Worm (Caenorhabditis elegans): ENCODE data around the gene nlp-51.

nlp-51 gene

DNA sequence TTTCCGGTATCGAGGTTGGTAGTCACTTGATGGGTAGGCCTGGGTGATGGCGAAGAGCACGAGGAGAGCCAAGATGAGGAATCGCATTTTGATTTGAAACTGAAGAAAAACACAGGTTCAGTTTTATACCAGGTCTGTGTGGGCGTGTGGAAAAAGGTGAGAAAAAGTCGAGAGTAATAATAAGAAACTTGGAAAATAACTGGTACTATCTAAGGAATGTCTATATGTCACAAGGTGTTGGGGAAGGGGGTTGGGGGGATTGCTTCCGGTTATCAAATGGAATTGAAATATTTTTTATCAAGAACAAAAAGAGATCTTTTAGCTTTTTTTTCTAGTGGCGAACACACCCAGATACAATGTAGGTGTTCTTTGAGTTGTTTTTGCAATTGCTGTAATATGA, at the start of gene nlp-51:
Gene nlp-51, minus strand, starts transcription at position 101 of the 400 bp plus-strand sequence.
- TF ChIP-seq ztf-11 (tag; optimal IDR thresholded peaks at IDR 0.05), result no peak
- no peak for TF ChIP-seq nhr-237 (tag; optimal IDR thresholded peaks at IDR 0.05)
- no peak for TF ChIP-seq nhr-77 (tag; optimal IDR thresholded peaks at IDR 0.05)
- TF ChIP-seq tbx-2 (tag; optimal IDR thresholded peaks at IDR 0.05), result no peak
- TF ChIP-seq fkh-10 (GFP tag; optimal IDR thresholded peaks at IDR 0.05), result no peak
- no peak for TF ChIP-seq jun-1 (tag; optimal IDR thresholded peaks at IDR 0.05)
- no peak for TF ChIP-seq ZK546.5 (tag; optimal IDR thresholded peaks at IDR 0.05)
- TF ChIP-seq nhr-28 (tag; optimal IDR thresholded peaks at IDR 0.05), result no peak
- no peak for TF ChIP-seq ceh-9 (tag; optimal IDR thresholded peaks at IDR 0.05)
- TF ChIP-seq elt-1 (tag; optimal IDR thresholded peaks at IDR 0.05), result no peak
- no peak for TF ChIP-seq ztf-4 (tag; optimal IDR thresholded peaks at IDR 0.05)
- no peak for TF ChIP-seq mml-1 (tag; optimal IDR thresholded peaks at IDR 0.05)

DNA sequence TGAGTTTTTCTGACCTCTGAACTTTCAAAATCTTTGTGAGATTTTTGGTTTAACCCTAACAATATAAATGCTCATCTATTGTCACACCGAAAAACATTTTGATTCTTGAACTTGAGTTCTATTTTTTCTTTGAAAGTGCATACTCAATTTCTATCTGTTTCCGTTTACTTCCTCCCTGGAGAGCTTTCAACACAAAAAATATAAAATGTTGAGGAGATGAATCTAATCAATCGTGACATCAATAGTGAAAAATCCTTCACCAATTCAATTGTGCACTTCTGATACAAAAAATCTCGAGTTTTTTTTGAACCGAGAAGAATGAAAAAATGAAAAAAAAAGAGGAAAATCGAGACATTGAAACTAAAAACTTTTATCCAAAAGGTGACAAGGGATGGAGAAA, 42.3 kb upstream of the nlp-51 start:
- TF ChIP-seq nfya-1 (tag; optimal IDR thresholded peaks at IDR 0.05; ENCODE audit: insufficient read depth) (no peak), fkh-10 (GFP tag; optimal IDR thresholded peaks at IDR 0.05) (peak; percentile 95), hmg-11 (tag; optimal IDR thresholded peaks at IDR 0.05) (no peak)

DNA sequence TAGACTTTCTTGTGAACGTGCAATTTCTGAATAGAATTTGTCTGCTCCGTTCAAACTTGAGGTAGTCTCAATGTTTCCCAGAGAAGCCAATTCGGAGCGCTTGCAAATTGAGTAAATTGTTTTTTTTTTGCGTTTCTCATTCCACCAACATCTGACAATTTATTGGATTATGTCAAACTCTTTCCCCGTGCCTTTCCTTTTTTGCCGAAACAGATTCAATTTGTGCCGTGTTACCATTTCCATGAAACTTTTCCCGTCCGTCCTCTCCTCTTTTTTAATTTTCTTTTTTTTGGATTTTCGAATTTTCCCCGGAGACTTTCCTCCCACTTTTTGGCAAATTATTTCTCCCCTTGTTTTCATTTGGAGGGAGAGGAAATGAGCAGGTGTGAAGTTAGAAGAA, 34.0 kb upstream of the nlp-51 start:
- TF ChIP-seq aly-2 (tag; optimal IDR thresholded peaks at IDR 0.05), result no peak
- no peak for TF ChIP-seq lin-15B (tag; optimal IDR thresholded peaks at IDR 0.05)
- no peak for TF ChIP-seq ama-1 (optimal IDR thresholded peaks at IDR 0.05)
- no peak for TF ChIP-seq pha-4 (tag; optimal IDR thresholded peaks at IDR 0.05)

DNA sequence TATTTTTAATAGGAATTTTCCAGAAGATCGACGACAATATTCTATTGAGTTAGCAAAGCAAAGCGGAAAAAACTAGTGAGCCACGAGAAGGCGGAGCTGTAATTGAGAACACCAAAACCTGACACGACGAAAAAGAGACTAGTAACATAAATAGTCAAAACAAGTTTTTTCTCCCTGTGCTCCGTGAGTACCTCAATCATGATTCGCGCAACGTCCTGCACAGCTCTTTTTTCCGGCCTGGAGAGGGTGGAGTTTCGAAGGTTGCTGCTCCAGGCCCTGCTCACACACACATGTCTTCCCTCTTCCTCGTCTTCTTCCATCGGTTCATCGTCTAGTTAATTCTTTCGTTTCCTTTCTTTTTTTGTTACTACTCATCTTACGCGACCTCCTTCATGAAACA, 32.1 kb upstream of the nlp-51 start, which contains the start of gene clh-2:
Gene clh-2, plus strand, starts transcription at position 301 of the 400 bp plus-strand sequence.
- no peak for TF ChIP-seq eor-1 (tag; optimal IDR thresholded peaks at IDR 0.05)
- no peak for TF ChIP-seq ztf-11 (tag; optimal IDR thresholded peaks at IDR 0.05)
- no peak for TF ChIP-seq ceh-16 (tag; optimal IDR thresholded peaks at IDR 0.05)
- TF ChIP-seq jun-1 (tag; optimal IDR thresholded peaks at IDR 0.05), result no peak
- no peak for TF ChIP-seq egl-27 (tag; optimal IDR thresholded peaks at IDR 0.05)
- no peak for TF ChIP-seq aly-2 (tag; optimal IDR thresholded peaks at IDR 0.05)
- TF ChIP-seq elt-3 (tag; optimal IDR thresholded peaks at IDR 0.05), result no peak
- TF ChIP-seq tbx-2 (tag; optimal IDR thresholded peaks at IDR 0.05), result no peak
- no peak for TF ChIP-seq nhr-43 (tag; optimal IDR thresholded peaks at IDR 0.05; ENCODE audit: poor library complexity, severe bottlenecking)
- TF ChIP-seq nfya-1 (tag; optimal IDR thresholded peaks at IDR 0.05; ENCODE audit: insufficient read depth), result no peak

DNA sequence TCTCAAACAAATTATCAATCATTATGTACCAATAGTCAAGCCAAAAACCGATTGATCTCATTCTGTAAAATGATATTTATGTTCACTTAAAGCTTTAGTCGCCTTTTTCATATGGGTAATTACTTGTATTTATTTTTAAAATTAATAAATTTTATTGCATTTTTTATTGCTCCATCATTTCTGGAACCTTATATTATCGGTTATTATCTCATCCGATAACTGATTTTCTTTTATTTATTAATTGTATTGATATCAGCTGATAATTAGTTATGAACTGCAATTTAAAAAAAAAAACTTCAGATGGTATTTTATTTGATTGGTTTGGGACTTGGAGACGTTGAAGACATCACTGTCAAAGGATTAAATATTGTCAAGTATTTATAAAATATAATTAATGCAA, 30.4 kb upstream of the nlp-51 start, which contains the start of gene dph-5:
Gene dph-5, plus strand, starts transcription at position 301 of the 400 bp plus-strand sequence.
- TF ChIP-seq hmg-11 (tag; optimal IDR thresholded peaks at IDR 0.05), result no peak
- no peak for TF ChIP-seq unc-39 (tag; optimal IDR thresholded peaks at IDR 0.05)
- TF ChIP-seq pha-4 (tag; optimal IDR thresholded peaks at IDR 0.05), result no peak
- no peak for TF ChIP-seq nhr-237 (tag; optimal IDR thresholded peaks at IDR 0.05)
- TF ChIP-seq daf-12 (tag; optimal IDR thresholded peaks at IDR 0.05), result no peak
- TF ChIP-seq egl-27 (tag; optimal IDR thresholded peaks at IDR 0.05), result no peak
- TF ChIP-seq nhr-43 (tag; optimal IDR thresholded peaks at IDR 0.05; ENCODE audit: poor library complexity, severe bottlenecking), result no peak
- no peak for TF ChIP-seq pqm-1 (tag; optimal IDR thresholded peaks at IDR 0.05)
- TF ChIP-seq nfya-1 (tag; optimal IDR thresholded peaks at IDR 0.05; ENCODE audit: insufficient read depth), result no peak

DNA sequence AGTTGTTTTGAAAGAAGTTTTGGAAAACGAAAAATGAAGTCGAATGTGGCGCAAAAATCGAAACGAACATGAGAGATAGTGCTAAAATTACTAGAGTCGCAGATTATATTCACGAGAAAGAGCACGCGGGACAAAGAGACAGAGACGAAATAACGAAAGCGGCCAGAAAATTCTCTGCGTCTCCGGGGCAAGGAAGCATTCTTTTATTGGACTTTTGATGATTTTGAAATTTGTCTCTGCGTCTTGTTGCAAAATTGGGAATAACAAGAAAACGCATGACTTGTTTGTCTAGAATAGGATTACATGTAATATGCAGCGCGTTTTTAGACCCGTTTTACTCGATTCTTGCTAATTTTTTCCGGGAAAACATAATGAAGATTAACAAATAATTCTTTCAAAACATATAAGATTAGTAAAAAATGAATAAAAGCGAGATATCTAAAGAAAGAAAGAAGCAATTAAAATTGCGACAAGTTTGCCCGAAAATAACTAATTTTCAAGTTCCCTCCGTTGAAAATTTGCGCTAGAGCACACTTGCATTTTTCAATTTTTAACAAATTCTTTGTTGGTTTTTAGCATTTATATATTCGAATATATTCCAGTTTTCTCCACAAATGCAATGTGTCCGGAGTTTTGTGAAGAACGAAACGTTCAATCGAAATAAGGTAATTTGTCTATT, 28.5 kb upstream of the nlp-51 start, which contains the start of the genes B0491.6 and pigm-1:
Gene B0491.6, minus strand, starts transcription at position 466 of the 679 bp plus-strand sequence.
Gene pigm-1, plus strand, starts transcription at position 568 of the 679 bp plus-strand sequence.
- TF ChIP-seq sea-2 (GFP tag; optimal IDR thresholded peaks at IDR 0.05) (no peak), lsy-12 (tag; optimal IDR thresholded peaks at IDR 0.05) (no peak), snpc-4 (tag; optimal IDR thresholded peaks at IDR 0.05) (peak; percentile 57), ztf-11 (tag; optimal IDR thresholded peaks at IDR 0.05) (no peak), unc-62 (GFP tag; optimal IDR thresholded peaks at IDR 0.05) (no peak), zag-1 (tag; optimal IDR thresholded peaks at IDR 0.05) (no peak), elt-2 (tag; optimal IDR thresholded peaks at IDR 0.05) (peak; percentile 48), mml-1 (tag; optimal IDR thresholded peaks at IDR 0.05) (no peak), eor-1 (tag; optimal IDR thresholded peaks at IDR 0.05) (no peak), nhr-12 (tag; optimal IDR thresholded peaks at IDR 0.05) (no peak), fkh-10 (GFP tag; optimal IDR thresholded peaks at IDR 0.05) (peak; percentile 30), nhr-25 (tag; optimal IDR thresholded peaks at IDR 0.05) (peak; percentile 46), mdl-1 (tag; optimal IDR thresholded peaks at IDR 0.05) (peak; percentile 11), ztf-4 (tag; optimal IDR thresholded peaks at IDR 0.05) (no peak), tbx-2 (tag; optimal IDR thresholded peaks at IDR 0.05) (no peak), lin-39 (tag; optimal IDR thresholded peaks at IDR 0.05) (no peak), ceh-28 (tag; optimal IDR thresholded peaks at IDR 0.05) (peak; percentile 51), nhr-28 (tag; optimal IDR thresholded peaks at IDR 0.05) (no peak), nhr-67 (tag; optimal IDR thresholded peaks at IDR 0.05) (no peak), skn-1 (tag; optimal IDR thresholded peaks at IDR 0.05) (peak; percentile 94), lin-15B (tag; optimal IDR thresholded peaks at IDR 0.05) (peak; percentile 25), elt-1 (tag; optimal IDR thresholded peaks at IDR 0.05) (no peak), jun-1 (tag; optimal IDR thresholded peaks at IDR 0.05) (peak; percentile 33), fos-1 (tag; optimal IDR thresholded peaks at IDR 0.05) (no peak), nhr-76 (tag; optimal IDR thresholded peaks at IDR 0.05) (no peak)

Measured in whole organism, L3 larva.